Fruit fly (Drosophila melanogaster) whole organism, embryonic: ENCODE results near the gene Evi5.

Source experiments
- CG10543 ChIP-seq: fragments of 200-800 bp; sonication (Bioruptor generic); optimal IDR thresholded peaks from 3 replicates; lab custom pipeline; 2017; ENCODE audit warnings: missing biosample characterization, mild to moderate bottlenecking, missing genetic modification characterization, moderate library complexity
- CG1233 ChIP-seq: fragments of 200-800 bp; sonication (Bioruptor generic); optimal IDR thresholded peaks from 4 replicates; lab custom pipeline; 2018; ENCODE audit warnings: missing biosample characterization, mild to moderate bottlenecking, missing genetic modification characterization
- CG2875 ChIP-seq: fragments of 200-800 bp; sonication (Bioruptor generic); optimal IDR thresholded peaks from 2 replicates; lab custom pipeline; 2017; ENCODE audit warnings: missing biosample characterization, mild to moderate bottlenecking, missing genetic modification characterization, missing genetic modification reagents
- CG7963 ChIP-seq: fragments of 200-800 bp; sonication (Bioruptor generic); IDR thresholded peaks from 3 replicates; pipeline ENCODE4 v1.3.6; 2022; ENCODE audit warnings: missing biosample characterization, missing genetic modification characterization; ENCODE audit not compliant: partially characterized antibody
- Ets65A ChIP-seq: fragments of 200-800 bp; sonication (Bioruptor generic); peaks from one replicate; lab custom pipeline; 2016; ENCODE audit warnings: missing biosample characterization, missing genetic modification characterization
- HLH3B ChIP-seq: fragments of 200-800 bp; sonication (Bioruptor generic); IDR thresholded peaks from 2 replicates; pipeline ENCODE4 v1.3.6; 2022; ENCODE audit warnings: missing biosample characterization, missing genetic modification characterization
- Sox100B ChIP-seq: fragments of 200-800 bp; sonication (Bioruptor generic); optimal IDR thresholded peaks from 3 replicates; lab custom pipeline; 2018; ENCODE audit warnings: missing biosample characterization, mild to moderate bottlenecking, missing genetic modification characterization
- ab ChIP-seq: fragments of 200-800 bp; sonication (Bioruptor generic); optimal IDR thresholded peaks from 2 replicates; lab custom pipeline; 2016; ENCODE audit warnings: missing biosample characterization, missing genetic modification characterization
- shn ChIP-seq: fragments of 200-800 bp; sonication (Bioruptor generic); optimal IDR thresholded peaks from 3 replicates; lab custom pipeline; 2016; ENCODE audit warnings: missing biosample characterization, missing genetic modification characterization
- sim ChIP-seq: fragments of 200-800 bp; sonication (Bioruptor generic); IDR thresholded peaks from 2 replicates; pipeline ENCODE4 v1.3.6; 2022; ENCODE audit warnings: missing biosample characterization, missing genetic modification characterization

DNA sequence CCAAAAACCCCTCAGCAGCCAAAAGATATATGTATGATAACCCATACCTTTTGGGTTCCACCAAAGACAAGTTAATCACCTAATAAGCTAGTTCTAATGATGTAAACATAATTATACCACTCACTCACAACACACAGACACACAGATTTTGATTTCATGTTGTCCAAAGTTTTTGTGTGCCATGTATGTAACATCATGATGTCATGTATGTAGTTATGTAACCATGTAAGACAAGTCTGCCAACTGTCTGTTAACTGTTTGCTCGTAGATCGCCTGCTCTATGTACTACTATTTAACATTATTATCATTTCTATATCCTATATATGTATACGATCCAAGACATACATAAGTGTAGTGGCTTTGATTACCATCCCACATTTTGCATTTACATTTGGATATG, 49.9 kb downstream of the Evi5 start:
- no peak for TF ChIP-seq CG7963 (GFP tag; lab: Robert Waterston, UW)
- TF ChIP-seq CG10543 (GFP tag; lab: Kevin White, UChicago), result no peak
- TF ChIP-seq Ets65A (GFP tag; lab: Kevin White, UChicago), result no peak
- no peak for TF ChIP-seq HLH3B (GFP tag; lab: Robert Waterston, UW)
- no peak for TF ChIP-seq ab (GFP tag; lab: Kevin White, UChicago)
- TF ChIP-seq CG1233 (GFP tag; lab: Kevin White, UChicago), result no peak
- no peak for TF ChIP-seq shn (GFP tag; lab: Kevin White, UChicago)
- no peak for TF ChIP-seq sim (GFP tag; lab: Robert Waterston, UW)
- TF ChIP-seq CG2875, result no peak
- TF ChIP-seq Sox100B (GFP tag; lab: Kevin White, UChicago), result no peak
